Fruit fly (Drosophila melanogaster): ENCODE measurements around the gene Suv3.

DNA sequence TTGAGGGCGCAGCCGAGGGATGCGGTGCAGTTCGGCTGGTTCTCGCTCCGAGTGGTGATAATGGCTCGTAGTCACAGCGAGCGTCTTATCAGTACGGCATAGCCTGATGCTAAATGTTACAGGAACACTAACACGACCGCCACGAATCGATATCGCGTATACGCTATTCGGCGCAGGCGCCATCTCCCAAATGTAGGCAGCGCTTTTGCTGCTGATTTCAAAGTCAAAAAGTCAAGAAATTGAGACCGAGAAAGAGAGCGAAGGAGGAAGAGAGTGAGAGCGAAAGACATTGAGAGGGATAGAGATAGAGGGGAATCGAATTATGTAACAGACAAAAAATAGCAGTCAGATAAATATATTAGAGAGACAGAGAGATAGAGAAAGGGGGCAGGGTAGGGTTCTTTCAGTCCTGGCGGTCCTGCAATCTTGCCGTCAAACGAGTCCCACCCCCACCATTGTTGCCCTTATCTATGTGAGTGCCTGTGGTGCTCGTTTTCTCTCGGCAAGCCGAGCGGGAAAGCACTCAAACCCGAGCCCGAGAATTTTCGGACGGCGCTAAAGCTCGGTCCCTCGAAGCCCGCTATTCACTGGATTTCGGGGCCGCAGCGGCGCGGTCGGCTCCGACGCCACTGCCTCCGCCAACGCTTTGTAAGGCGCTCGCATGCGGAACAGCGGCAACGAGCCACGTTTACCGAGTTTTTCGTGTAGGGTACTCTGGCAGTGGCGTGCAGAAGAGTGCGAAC, 30.1 kb upstream of the Suv3 start:
- TF ChIP-seq topi (GFP tag; optimal IDR thresholded peaks at IDR 0.05) (no peak), Gug (GFP tag; IDR thresholded peaks at IDR 0.05) (no peak), Sox15 (GFP tag; optimal IDR thresholded peaks at IDR 0.05) (no peak), Blimp-1 (GFP tag; optimal IDR thresholded peaks at IDR 0.05) (no peak), CG6854 (GFP tag; optimal IDR thresholded peaks at IDR 0.05) (no peak)

Measured in whole organism, prepupa.